Worm (Caenorhabditis elegans): ENCODE results near the gene vha-5.

- no peak for TF ChIP-seq xbp-1 (tag; optimal IDR thresholded peaks at IDR 0.05)
- no peak for TF ChIP-seq mep-1 (tag; optimal IDR thresholded peaks at IDR 0.05)
- no peak for TF ChIP-seq ztf-4 (tag; optimal IDR thresholded peaks at IDR 0.05)
- no peak for TF ChIP-seq F16B12.6 (tag; optimal IDR thresholded peaks at IDR 0.05)
These were observed 42.7 kb upstream of the vha-5 start, which contains the start of gene vit-6 for ce11 chrIV:8260848-8261638.

All from whole organism, L1 larva.